Worm (Caenorhabditis elegans): ENCODE results near the gene mtg-1.

ce11 chrIII:1519906-1520305 lies 13.7 kb upstream of the mtg-1 start:
- TF ChIP-seq aptf-2 (GFP tag; conservative IDR thresholded peaks at IDR 0.05) (no peak), Y95B8A.8 (GFP tag; IDR thresholded peaks at IDR 0.05) (no peak)

Measured in whole organism, young adult.